Worm (Caenorhabditis elegans) whole organism, L2 larva: ENCODE data around the gene fut-4.

ENCODE experiments used
- ama-1 ChIP-seq: fragments of 150-350 bp; optimal IDR thresholded peaks from 2 replicates; lab custom pipeline; 2018; ENCODE audit warnings: inconsistent platforms
- ceh-82 ChIP-seq: fragments of 150-350 bp; optimal IDR thresholded peaks from 2 replicates; lab custom pipeline; 2014; ENCODE audit warnings: missing biosample characterization, missing genetic modification characterization
- dmd-4 ChIP-seq: sonication (generic microtip); optimal IDR thresholded peaks from 2 replicates; lab custom pipeline; 2017; ENCODE audit warnings: missing biosample characterization, missing genetic modification characterization
- lin-13 ChIP-seq: fragments of 150-350 bp; optimal IDR thresholded peaks from 2 replicates; lab custom pipeline; 2014; ENCODE audit warnings: missing biosample characterization, missing genetic modification reagents, missing genetic modification characterization
- lin-39 ChIP-seq: fragments of 150-350 bp; optimal IDR thresholded peaks from 2 replicates; lab custom pipeline; 2014; ENCODE audit warnings: missing biosample characterization, missing genetic modification reagents, missing genetic modification characterization
- nhr-10 ChIP-seq: sonication (generic microtip); optimal IDR thresholded peaks from 2 replicates; lab custom pipeline; 2017; ENCODE audit warnings: missing biosample characterization, missing genetic modification characterization
- nhr-11 ChIP-seq: fragments of 150-350 bp; optimal IDR thresholded peaks from 2 replicates; lab custom pipeline; 2014; ENCODE audit warnings: missing biosample characterization, missing genetic modification characterization
- nhr-12 ChIP-seq: fragments of 150-350 bp; optimal IDR thresholded peaks from 2 replicates; lab custom pipeline; 2014; ENCODE audit warnings: missing biosample characterization, missing genetic modification characterization
- nhr-237 ChIP-seq: fragments of 150-350 bp; optimal IDR thresholded peaks from 2 replicates; lab custom pipeline; 2014; ENCODE audit warnings: missing biosample characterization, missing genetic modification characterization
- nhr-6 ChIP-seq: fragments of 150-350 bp; optimal IDR thresholded peaks from 2 replicates; lab custom pipeline; 2014; ENCODE audit warnings: missing biosample characterization, missing genetic modification characterization
- nhr-77 ChIP-seq: fragments of 150-350 bp; optimal IDR thresholded peaks from 2 replicates; lab custom pipeline; 2014; ENCODE audit warnings: missing biosample characterization, missing genetic modification characterization
- snpc-4 ChIP-seq: fragments of 150-350 bp; optimal IDR thresholded peaks from 2 replicates; lab custom pipeline; 2014; ENCODE audit warnings: missing biosample characterization, missing genetic modification characterization
- ztf-11 ChIP-seq: sonication (generic microtip); optimal IDR thresholded peaks from 2 replicates; lab custom pipeline; 2017; ENCODE audit warnings: missing biosample characterization, missing genetic modification characterization

- TF ChIP-seq nhr-10, result no peak
- TF ChIP-seq ceh-82 (tag; lab: Kevin White, UChicago), result no peak
- no peak for TF ChIP-seq nhr-237 (tag; lab: Kevin White, UChicago)
- no peak for TF ChIP-seq nhr-6 (tag; lab: Kevin White, UChicago)
- no peak for TF ChIP-seq lin-39 (tag; lab: Kevin White, UChicago)
- TF ChIP-seq ama-1 (lab: Kevin White, UChicago), result no peak
- no peak for TF ChIP-seq snpc-4 (tag; lab: Kevin White, UChicago)
- no peak for TF ChIP-seq nhr-11 (tag; lab: Kevin White, UChicago)
- TF ChIP-seq nhr-77 (tag; lab: Kevin White, UChicago), result no peak
- no peak for TF ChIP-seq lin-13 (GFP tag; lab: Kevin White, UChicago)
- TF ChIP-seq dmd-4 (tag; lab: Kevin White, UChicago), result no peak
- TF ChIP-seq nhr-12 (tag; lab: Kevin White, UChicago), result no peak
- TF ChIP-seq ztf-11 (tag; lab: Kevin White, UChicago), result no peak
These were observed 25.9 kb downstream of the fut-4 start for ce11 chrII:2796431-2796830.
